Worm (Caenorhabditis elegans) whole organism, late embryonic: Measurements from ENCODE around the gene C14F11.7.
A peak's percentile ranks its signal among the peaks of the same experiment; 100 is the strongest.

Source experiments
- K09A11.1 ChIP-seq: sonication (generic microtip); optimal IDR thresholded peaks from 2 replicates; lab custom pipeline; 2017; ENCODE audit warnings: antibody characterized with exemption, mild to moderate bottlenecking, missing genetic modification characterization, missing compliant biosample characterization; ENCODE audit not compliant: insufficient read depth
- ahr-1 ChIP-seq: sonication (generic microtip); optimal IDR thresholded peaks from 2 replicates; lab custom pipeline; 2016; ENCODE audit warnings: missing genetic modification characterization, missing compliant biosample characterization
- ama-1 ChIP-seq: fragments of 150-350 bp; optimal IDR thresholded peaks from 2 replicates; lab custom pipeline; 2014
- ceh-18 ChIP-seq: sonication (generic microtip); optimal IDR thresholded peaks from 2 replicates; lab custom pipeline; 2016; ENCODE audit warnings: missing genetic modification characterization, missing compliant biosample characterization
- ceh-2 ChIP-seq: sonication (generic microtip); optimal IDR thresholded peaks from 2 replicates; lab custom pipeline; 2016; ENCODE audit warnings: missing genotype, missing genetic modification characterization, missing compliant biosample characterization
- ceh-22 ChIP-seq: sonication (generic microtip); optimal IDR thresholded peaks from 2 replicates; lab custom pipeline; 2017; ENCODE audit warnings: missing biosample characterization, missing genetic modification characterization
- ceh-31 ChIP-seq: sonication (generic microtip); optimal IDR thresholded peaks from 2 replicates; lab custom pipeline; 2016; ENCODE audit warnings: missing genetic modification characterization, missing compliant biosample characterization
- ceh-45 ChIP-seq: fragments of 200-800 bp; sonication (Bioruptor generic); IDR thresholded peaks from 2 replicates; pipeline ENCODE4 v1.3.6; 2022; ENCODE audit warnings: missing genetic modification reagents, missing genetic modification characterization, missing compliant biosample characterization
- ceh-48 ChIP-seq: sonication (generic microtip); optimal IDR thresholded peaks from 2 replicates; lab custom pipeline; 2016; ENCODE audit warnings: missing genetic modification characterization, inconsistent platforms, missing compliant biosample characterization
- ceh-6 ChIP-seq: fragments of 200-800 bp; sonication (Bioruptor generic); optimal IDR thresholded peaks from 2 replicates; lab custom pipeline; 2018; ENCODE audit warnings: mild to moderate bottlenecking, missing genetic modification characterization, missing compliant biosample characterization
- che-1 ChIP-seq: sonication (generic microtip); optimal IDR thresholded peaks from 2 replicates; lab custom pipeline; 2016; ENCODE audit warnings: mild to moderate bottlenecking, missing genetic modification characterization, missing compliant biosample characterization
- dve-1 ChIP-seq: sonication (generic microtip); optimal IDR thresholded peaks from 2 replicates; lab custom pipeline; 2017; ENCODE audit warnings: antibody characterized with exemption, mild to moderate bottlenecking, missing genetic modification characterization, missing compliant biosample characterization
- elt-2 ChIP-seq: sonication (generic microtip); optimal IDR thresholded peaks from 2 replicates; lab custom pipeline; 2016; ENCODE audit warnings: missing genetic modification reagents, missing genetic modification characterization, missing compliant biosample characterization
- elt-4 ChIP-seq: sonication (generic microtip); optimal IDR thresholded peaks from 2 replicates; lab custom pipeline; 2016; ENCODE audit warnings: missing genetic modification characterization, missing compliant biosample characterization
- fax-1 ChIP-seq: sonication (generic microtip); optimal IDR thresholded peaks from 2 replicates; lab custom pipeline; 2016; ENCODE audit warnings: missing genotype, missing genetic modification characterization, missing compliant biosample characterization
- fkh-6 ChIP-seq: sonication (generic microtip); optimal IDR thresholded peaks from 2 replicates; lab custom pipeline; 2016; ENCODE audit warnings: missing genetic modification characterization, missing compliant biosample characterization
- gmeb-2 ChIP-seq: sonication (generic microtip); optimal IDR thresholded peaks from 2 replicates; lab custom pipeline; 2016; ENCODE audit warnings: missing genetic modification characterization, inconsistent platforms, missing compliant biosample characterization
- hlh-13 ChIP-seq: fragments of 200-800 bp; sonication (Bioruptor generic); optimal IDR thresholded peaks from 2 replicates; lab custom pipeline; 2018; ENCODE audit warnings: mild to moderate bottlenecking, missing genetic modification characterization, missing compliant biosample characterization
- hlh-30 ChIP-seq: sonication (generic microtip); optimal IDR thresholded peaks from 2 replicates; lab custom pipeline; 2017; ENCODE audit warnings: antibody characterized with exemption, missing genetic modification characterization, missing compliant biosample characterization; ENCODE audit not compliant: insufficient read depth
- hlh-6 ChIP-seq: sonication (generic microtip); optimal IDR thresholded peaks from 2 replicates; lab custom pipeline; 2016; ENCODE audit warnings: missing genotype, missing genetic modification characterization, missing compliant biosample characterization
- hlh-8 ChIP-seq: sonication (generic microtip); optimal IDR thresholded peaks from 2 replicates; lab custom pipeline; 2016; ENCODE audit warnings: missing genotype, missing genetic modification characterization, missing compliant biosample characterization
- lim-6 ChIP-seq: sonication (generic microtip); optimal IDR thresholded peaks from 2 replicates; lab custom pipeline; 2016; ENCODE audit warnings: missing genetic modification characterization, missing compliant biosample characterization
- lin-11 ChIP-seq: fragments of 200-800 bp; sonication (Bioruptor generic); optimal IDR thresholded peaks from 2 replicates; lab custom pipeline; 2018; ENCODE audit warnings: mild to moderate bottlenecking, missing genetic modification characterization, missing compliant biosample characterization
- mec-3 ChIP-seq: sonication (generic microtip); optimal IDR thresholded peaks from 2 replicates; lab custom pipeline; 2016; ENCODE audit warnings: borderline replicate concordance, missing genetic modification characterization, missing compliant biosample characterization
- nfya-1 ChIP-seq: sonication (generic microtip); optimal IDR thresholded peaks from 2 replicates; lab custom pipeline; 2017; ENCODE audit warnings: missing genetic modification characterization, mild to moderate bottlenecking, missing compliant biosample characterization, antibody characterized with exemption, moderate library complexity
- pag-3 ChIP-seq: sonication (generic microtip); optimal IDR thresholded peaks from 2 replicates; lab custom pipeline; 2016; ENCODE audit warnings: missing compliant biosample characterization, missing genetic modification characterization, borderline replicate concordance
- pat-9 ChIP-seq: fragments of 200-800 bp; sonication (Bioruptor generic); optimal IDR thresholded peaks from 2 replicates; lab custom pipeline; 2018; ENCODE audit warnings: mild to moderate bottlenecking, missing genetic modification characterization, moderate library complexity, missing compliant biosample characterization
- pha-2 ChIP-seq: sonication (generic microtip); optimal IDR thresholded peaks from 2 replicates; lab custom pipeline; 2017; ENCODE audit warnings: mild to moderate bottlenecking, missing genetic modification characterization, missing compliant biosample characterization
- pha-4 ChIP-seq: fragments of 150-350 bp; optimal IDR thresholded peaks from 2 replicates; lab custom pipeline; 2018; ENCODE audit warnings: missing biosample characterization, missing genetic modification reagents, missing genetic modification characterization
- ref-2 ChIP-seq: sonication (generic microtip); optimal IDR thresholded peaks from 2 replicates; lab custom pipeline; 2016; ENCODE audit warnings: missing genetic modification characterization, missing compliant biosample characterization
- sdc-2 ChIP-seq: sonication (generic microtip); optimal IDR thresholded peaks from 2 replicates; lab custom pipeline; 2016; ENCODE audit warnings: missing genotype, missing genetic modification characterization, missing compliant biosample characterization
- sox-4 ChIP-seq: sonication (generic microtip); optimal IDR thresholded peaks from 2 replicates; lab custom pipeline; 2017; ENCODE audit warnings: mild to moderate bottlenecking, missing genetic modification characterization, inconsistent platforms, missing compliant biosample characterization
- syd-9 ChIP-seq: sonication (generic microtip); optimal IDR thresholded peaks from 2 replicates; lab custom pipeline; 2016; ENCODE audit warnings: mild to moderate bottlenecking, missing genetic modification characterization, moderate library complexity, missing compliant biosample characterization
- tbx-2 ChIP-seq: sonication (generic microtip); optimal IDR thresholded peaks from 2 replicates; lab custom pipeline; 2016; ENCODE audit warnings: missing genetic modification characterization, missing compliant biosample characterization
- unc-55 ChIP-seq: sonication (generic microtip); optimal IDR thresholded peaks from 2 replicates; lab custom pipeline; 2017; ENCODE audit warnings: missing biosample characterization, missing genetic modification reagents, missing genetic modification characterization
- unc-86 ChIP-seq: sonication (generic microtip); optimal IDR thresholded peaks from 2 replicates; lab custom pipeline; 2016; ENCODE audit warnings: missing genetic modification characterization, missing compliant biosample characterization

The C14F11.7 gene

DNA sequence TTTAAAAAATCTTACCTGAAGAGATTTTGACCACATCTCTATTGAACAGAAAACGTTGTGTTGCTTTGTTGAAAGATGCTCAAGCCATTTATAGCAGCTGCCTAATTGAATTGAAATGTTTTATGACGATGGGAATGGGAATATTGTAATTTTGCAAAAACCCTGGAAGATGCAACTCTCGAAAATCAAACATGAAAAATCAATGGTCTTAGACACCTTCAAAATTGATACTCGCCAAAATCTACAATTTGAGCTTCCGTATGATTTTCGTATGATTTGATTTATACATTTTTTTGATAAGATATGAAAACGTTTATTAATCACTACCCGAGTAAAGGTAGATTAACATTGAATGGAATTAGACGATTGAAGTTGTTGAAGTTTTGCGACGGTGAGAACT lies at the start of gene C14F11.7:
TSS of gene C14F11.7 (minus strand) at position 101 of the 400 bp plus-strand sequence.
- TF ChIP-seq nfya-1 (tag; lab: Kevin White, UChicago) (no peak), ceh-31 (tag; lab: Kevin White, UChicago) (no peak), unc-55 (GFP tag; lab: Kevin White, UChicago) (no peak), lim-6 (tag; lab: Kevin White, UChicago) (no peak), fkh-6 (no peak), pag-3 (tag; lab: Kevin White, UChicago) (no peak), pha-2 (tag; lab: Kevin White, UChicago) (no peak), elt-4 (tag; lab: Kevin White, UChicago) (no peak), K09A11.1 (tag; lab: Kevin White, UChicago) (no peak), ceh-18 (no peak)

DNA sequence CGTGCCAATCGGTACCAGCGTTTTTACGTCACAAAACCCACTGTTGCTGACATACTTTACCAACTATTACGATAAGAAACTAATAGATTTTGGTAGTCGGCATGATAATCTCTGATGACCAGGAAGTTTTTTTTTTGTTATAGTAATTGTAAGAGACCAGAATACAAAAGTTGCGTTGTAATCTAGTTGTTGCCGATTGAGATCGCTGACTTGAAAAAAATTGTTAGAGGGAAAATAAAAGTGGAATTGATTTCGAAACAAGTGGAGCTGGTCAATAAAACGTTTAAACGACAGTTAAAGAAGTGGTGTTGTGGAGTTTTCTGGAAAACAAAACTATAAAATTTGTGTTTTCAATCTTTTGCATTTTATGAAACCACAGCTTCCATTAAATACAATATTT lies 48.6 kb upstream of the C14F11.7 start:
- TF ChIP-seq unc-55 (GFP tag; lab: Kevin White, UChicago) (no peak), pha-4 (tag; lab: Kevin White, UChicago) (no peak), hlh-6 (tag; lab: Kevin White, UChicago) (no peak), ama-1 (lab: Kevin White, UChicago) (no peak), hlh-13 (no peak), ceh-2 (tag; lab: Kevin White, UChicago) (no peak), syd-9 (no peak), ceh-22 (no peak), sdc-2 (tag; lab: Kevin White, UChicago) (no peak), mec-3 (tag; lab: Kevin White, UChicago) (no peak), ceh-48 (tag; lab: Kevin White, UChicago) (no peak), pat-9 (no peak), elt-2 (tag; lab: Kevin White, UChicago) (no peak), ceh-18 (no peak), ceh-45 (GFP tag; lab: Robert Waterston, UW) (no peak), che-1 (no peak)

DNA sequence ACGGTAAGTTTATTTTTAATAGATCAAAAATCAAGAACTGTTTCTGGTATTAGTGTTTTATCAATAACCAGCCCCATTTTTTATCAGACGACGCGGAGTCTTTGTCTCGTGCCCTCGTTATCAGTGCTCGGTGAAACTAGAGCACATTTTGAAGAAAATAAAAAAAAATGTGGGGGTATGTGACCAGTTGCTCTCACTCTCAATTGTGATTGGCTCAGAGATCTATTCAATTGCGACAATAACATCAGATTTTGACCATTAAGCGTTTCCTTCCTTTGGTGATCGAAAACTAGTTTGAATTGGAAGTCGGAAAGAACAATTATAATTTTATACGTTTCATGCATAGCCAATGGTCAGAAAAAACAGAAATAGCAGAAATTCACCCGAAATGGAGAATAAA lies 48.1 kb upstream of the C14F11.7 start:
- TF ChIP-seq ceh-6 (GFP tag; lab: Kevin White, UChicago) (no peak), gmeb-2 (tag; lab: Kevin White, UChicago) (no peak), sdc-2 (tag; lab: Kevin White, UChicago) (no peak), elt-2 (tag; lab: Kevin White, UChicago) (peak; percentile 58)

DNA sequence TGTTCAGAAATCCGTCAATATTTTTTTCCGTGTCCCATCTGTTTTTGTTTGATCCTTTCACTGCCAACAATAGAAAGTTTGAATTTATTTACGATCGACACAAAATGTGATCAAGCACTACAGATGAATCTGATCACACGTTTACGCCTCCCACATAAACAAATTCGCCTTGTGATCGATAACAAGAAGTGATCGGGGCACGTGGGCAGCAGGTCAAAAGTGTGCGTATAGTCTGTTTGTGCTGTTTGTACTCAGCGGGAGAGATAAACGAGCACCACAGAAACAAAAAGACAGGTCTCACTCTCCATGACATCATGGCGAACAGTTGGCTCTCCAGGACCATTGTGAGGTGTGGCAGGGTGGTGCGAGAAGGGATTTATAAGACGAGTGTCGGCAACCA lies 47.2 kb upstream of the C14F11.7 start:
- TF ChIP-seq mec-3 (tag; lab: Kevin White, UChicago): no peak
- TF ChIP-seq unc-86 (tag; lab: Kevin White, UChicago): no peak
- TF ChIP-seq sdc-2 (tag; lab: Kevin White, UChicago): peak; percentile 17
- TF ChIP-seq hlh-8 (tag; lab: Kevin White, UChicago): no peak
- TF ChIP-seq ceh-22: no peak
- TF ChIP-seq ref-2 (tag; lab: Kevin White, UChicago): peak; percentile 41
- no peak for TF ChIP-seq dve-1 (tag; lab: Kevin White, UChicago)
- peak; percentile 54 for TF ChIP-seq elt-2 (tag; lab: Kevin White, UChicago)
- TF ChIP-seq sox-4 (tag; lab: Kevin White, UChicago): no peak
- TF ChIP-seq ahr-1 (tag; lab: Kevin White, UChicago): no peak
- TF ChIP-seq lim-6 (tag; lab: Kevin White, UChicago): no peak
- TF ChIP-seq ceh-31 (tag; lab: Kevin White, UChicago): peak; percentile 17
- peak; percentile 60 for TF ChIP-seq ceh-18
- no peak for TF ChIP-seq ama-1 (lab: Kevin White, UChicago)
- no peak for TF ChIP-seq fax-1
- no peak for TF ChIP-seq hlh-6 (tag; lab: Kevin White, UChicago)
- peak; percentile 75 for TF ChIP-seq tbx-2
- no peak for TF ChIP-seq lin-11 (tag; lab: Kevin White, UChicago)
- peak; percentile 24 for TF ChIP-seq unc-55 (GFP tag; lab: Kevin White, UChicago)
- TF ChIP-seq hlh-30 (tag; lab: Kevin White, UChicago): peak; percentile 66
- no peak for TF ChIP-seq nfya-1 (tag; lab: Kevin White, UChicago)
